Fruit fly (Drosophila melanogaster): Measurements from ENCODE around the gene CG12983.

The CG12983 gene

DNA sequence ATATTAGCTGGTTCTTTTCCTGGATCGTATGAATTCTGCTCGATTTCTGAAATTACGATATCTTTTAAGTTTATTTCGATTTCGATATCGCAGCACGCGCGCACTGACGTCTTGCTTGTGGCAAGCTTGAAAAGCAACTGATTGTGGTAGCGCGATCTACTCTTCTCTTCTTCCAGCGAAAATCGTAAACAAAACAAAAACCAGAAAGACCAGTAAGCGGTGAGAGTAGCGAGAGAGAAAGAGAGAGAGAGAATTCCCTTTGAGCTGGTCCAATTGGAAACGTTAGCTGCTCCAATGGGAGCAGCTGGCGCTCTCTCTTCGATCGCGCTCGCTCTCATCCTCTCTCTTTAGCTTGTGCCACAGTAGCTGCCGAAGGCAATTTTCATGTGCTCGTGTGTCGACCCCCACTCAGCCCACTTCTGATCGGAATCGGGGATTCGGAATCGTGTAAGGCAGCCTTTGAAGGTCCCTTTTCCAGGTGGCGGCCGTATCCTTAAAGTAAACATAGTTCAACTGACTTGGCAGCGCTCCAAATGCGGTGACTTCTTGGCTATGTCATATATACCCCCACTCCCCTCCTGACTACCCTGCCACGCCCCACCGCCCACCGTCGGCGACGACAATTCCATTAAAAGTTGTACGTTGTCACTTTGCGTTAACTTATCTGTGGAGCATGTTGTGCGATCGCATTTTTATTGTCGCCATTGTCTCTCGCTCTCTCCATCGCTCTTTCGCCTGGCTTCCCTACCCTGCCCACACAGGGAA is 17.0 kb downstream of the CG12983 start, which contains the start of gene fng (continued):
- TF ChIP-seq CG17829 (tag; optimal IDR thresholded peaks at IDR 0.05): peak; percentile 11
- no peak for TF ChIP-seq cwo (GFP tag; optimal IDR thresholded peaks at IDR 0.05)
- peak; percentile 76 for TF ChIP-seq zen2 (GFP tag; IDR thresholded peaks at IDR 0.05; ENCODE audit: partially characterized antibody)
- TF ChIP-seq Hr39 (optimal IDR thresholded peaks at IDR 0.05): no peak
- 0 out of 2 replicates have a peak, but pooled peaks have one; percentile 4 for TF ChIP-seq E2f2 (GFP tag; IDR thresholded peaks at IDR 0.05)
- peak; percentile 40 for TF ChIP-seq lbe (GFP tag; optimal IDR thresholded peaks at IDR 0.05)
- TF ChIP-seq CG16779 (GFP tag; IDR thresholded peaks at IDR 0.05): no peak
- peak; percentile 67 for TF ChIP-seq CG13287 (GFP tag; IDR thresholded peaks at IDR 0.05; ENCODE audit: partially characterized antibody)
- TF ChIP-seq Med (GFP tag): peak; percentile 49
- no peak for TF ChIP-seq corto (GFP tag; optimal IDR thresholded peaks at IDR 0.05)
- TF ChIP-seq tgo (GFP tag; IDR thresholded peaks at IDR 0.05): no peak
- TF ChIP-seq vnd (GFP tag; IDR thresholded peaks at IDR 0.05; ENCODE audit: partially characterized antibody): no peak
- TF ChIP-seq sens-2 (GFP tag; IDR thresholded peaks at IDR 0.05): no peak
- TF ChIP-seq CG15601 (tag; optimal IDR thresholded peaks at IDR 0.05): no peak
- TF ChIP-seq amos (GFP tag; IDR thresholded peaks at IDR 0.05; ENCODE audit: partially characterized antibody): no peak
- peak; percentile 21; the same call in 1 of the 2 replicates for TF ChIP-seq Drgx (GFP tag; IDR thresholded peaks at IDR 0.05)
- TF ChIP-seq CG30431 (GFP tag; optimal IDR thresholded peaks at IDR 0.05): no peak
- TF ChIP-seq sens (GFP tag): peak; percentile 44
- TF ChIP-seq gro (GFP tag; optimal IDR thresholded peaks at IDR 0.05): no peak
- peak; percentile 56; the same call in 2 of the 3 replicates for TF ChIP-seq ci (GFP tag; IDR thresholded peaks at IDR 0.05)
- TF ChIP-seq HmgD (GFP tag; optimal IDR thresholded peaks at IDR 0.05): no peak
- TF ChIP-seq CG12155 (GFP tag; optimal IDR thresholded peaks at IDR 0.05): no peak
- TF ChIP-seq inv (GFP tag; IDR thresholded peaks at IDR 0.05; ENCODE audit: partially characterized antibody): no peak
- peak; percentile 55 for TF ChIP-seq unc-4 (GFP tag; IDR thresholded peaks at IDR 0.05; ENCODE audit: partially characterized antibody)
- no peak for TF ChIP-seq CG11504 (tag; optimal IDR thresholded peaks at IDR 0.05)
- TF ChIP-seq sna (GFP tag; IDR thresholded peaks at IDR 0.05; ENCODE audit: partially characterized antibody): peak; percentile 25; the same call in 1 of the 2 replicates
- no peak for TF ChIP-seq jumu (GFP tag; optimal IDR thresholded peaks at IDR 0.05)
- TF ChIP-seq lov (optimal IDR thresholded peaks at IDR 0.05): no peak
- TF ChIP-seq lov (GFP tag; IDR thresholded peaks at IDR 0.05): 0 out of 3 replicates have a peak, but pooled peaks have one; percentile 40
- no peak for TF ChIP-seq CG13424 (tag; optimal IDR thresholded peaks at IDR 0.05)
- TF ChIP-seq Opbp (GFP tag; IDR thresholded peaks at IDR 0.05; ENCODE audit: partially characterized antibody): peak; percentile 19; the same call in 1 of the 3 replicates
- no peak for TF ChIP-seq Hey (tag; optimal IDR thresholded peaks at IDR 0.05)
- TF ChIP-seq Jarid2 (GFP tag; optimal IDR thresholded peaks at IDR 0.05): peak; percentile 97
- no peak for TF ChIP-seq Oli (tag; optimal IDR thresholded peaks at IDR 0.05)
- no peak for TF ChIP-seq otp (GFP tag; IDR thresholded peaks at IDR 0.05)
- TF ChIP-seq CG7745 (tag; optimal IDR thresholded peaks at IDR 0.05): peak; percentile 10
- TF ChIP-seq Trl (optimal IDR thresholded peaks at IDR 0.05): peak; percentile 96 to 99
- peak; percentile 21 for TF ChIP-seq Trl (GFP tag; optimal IDR thresholded peaks at IDR 0.05)
- TF ChIP-seq chinmo (GFP tag; IDR thresholded peaks at IDR 0.05; ENCODE audit: partially characterized antibody): peak; percentile 67; the same call in 1 of the 4 replicates
- peak; percentile 17; the same call in 1 of the 2 replicates for TF ChIP-seq CG14441 (GFP tag; IDR thresholded peaks at IDR 0.05)
- no peak for TF ChIP-seq CG6689 (GFP tag; IDR thresholded peaks at IDR 0.05)
- no peak for TF ChIP-seq HLHmδ (GFP tag; optimal IDR thresholded peaks at IDR 0.05)
- peak; percentile 43 for TF ChIP-seq CG12769 (tag; optimal IDR thresholded peaks at IDR 0.05)
- TF ChIP-seq dan (GFP tag; IDR thresholded peaks at IDR 0.05): no peak
- peak; percentile 7 for TF ChIP-seq grau (tag; optimal IDR thresholded peaks at IDR 0.05)
- no peak for TF ChIP-seq CG6683 (GFP tag; optimal IDR thresholded peaks at IDR 0.05)
- peak; percentile 47; the same call in 1 of the 2 replicates for TF ChIP-seq CG17328 (GFP tag; IDR thresholded peaks at IDR 0.05)
- TF ChIP-seq CG13624 (GFP tag; optimal IDR thresholded peaks at IDR 0.05): no peak
- TF ChIP-seq pum (GFP tag; optimal IDR thresholded peaks at IDR 0.05): no peak
